Fruit fly (Drosophila melanogaster): ENCODE measurements around the gene CG32544.

Gene CG32544

dm6 chrX:18900958-18901357 is 40.9 kb downstream of the CG32544 start:
- TF ChIP-seq noc (tag; optimal IDR thresholded peaks at IDR 0.05): no peak

- no peak for TF ChIP-seq noc (tag; optimal IDR thresholded peaks at IDR 0.05)
Observed at dm6 chrX:18902800-18903199, 42.7 kb downstream of the CG32544 start.

- TF ChIP-seq noc (tag; optimal IDR thresholded peaks at IDR 0.05): no peak
Observed at dm6 chrX:18905152-18905551, 45.1 kb downstream of the CG32544 start.

dm6 chrX:18910827-18911226 is 50.7 kb downstream of the CG32544 start:
- no peak for TF ChIP-seq noc (tag; optimal IDR thresholded peaks at IDR 0.05)

Measured in whole organism, larva.